Fruit fly (Drosophila melanogaster) whole organism, adult: Measurements from ENCODE around the gene Rsf1.
A peak's percentile ranks its signal among the peaks of the same experiment; 100 is the strongest.

Experiments used
- CG11617 ChIP-seq: fragments of 200-800 bp; sonication (Bioruptor generic); optimal IDR thresholded peaks from 2 replicates; lab custom pipeline; 2017; ENCODE audit warnings: mild to moderate bottlenecking, missing biosample characterization, missing genetic modification reagents, missing genetic modification characterization
- CG12768 ChIP-seq: fragments of 200-800 bp; sonication (Bioruptor generic); optimal IDR thresholded peaks from 2 replicates; lab custom pipeline; 2017; ENCODE audit warnings: missing biosample characterization, missing genetic modification characterization, mild to moderate bottlenecking, moderate library complexity, missing genetic modification reagents
- CG14711 ChIP-seq: fragments of 200-800 bp; sonication (Bioruptor generic); optimal IDR thresholded peaks from 2 replicates; lab custom pipeline; 2018; ENCODE audit warnings: missing biosample characterization, mild to moderate bottlenecking, missing genetic modification characterization, moderate library complexity
- CG1620 ChIP-seq: fragments of 200-800 bp; sonication (Bioruptor generic); optimal IDR thresholded peaks from 2 replicates; lab custom pipeline; 2016; ENCODE audit warnings: missing biosample characterization, missing genetic modification characterization
- CG33017 ChIP-seq: fragments of 200-800 bp; sonication (Bioruptor generic); optimal IDR thresholded peaks from 2 replicates; lab custom pipeline; 2018; ENCODE audit warnings: missing biosample characterization, mild to moderate bottlenecking, missing genetic modification characterization, moderate library complexity
- CG5204 ChIP-seq: fragments of 200-800 bp; sonication (Bioruptor generic); optimal IDR thresholded peaks from 2 replicates; lab custom pipeline; 2016; ENCODE audit warnings: missing biosample characterization, missing genetic modification characterization
- CG7045 ChIP-seq: fragments of 200-800 bp; sonication (Bioruptor generic); optimal IDR thresholded peaks from 2 replicates; lab custom pipeline; 2017; ENCODE audit warnings: missing biosample characterization, mild to moderate bottlenecking, missing genetic modification characterization
- CG7101 ChIP-seq: fragments of 200-800 bp; sonication (Bioruptor generic); optimal IDR thresholded peaks from 2 replicates; lab custom pipeline; 2018; ENCODE audit warnings: missing biosample characterization, mild to moderate bottlenecking, missing genetic modification characterization, moderate library complexity
- Clk ChIP-seq: fragments of 200-800 bp; sonication (Bioruptor generic); optimal IDR thresholded peaks from 2 replicates; lab custom pipeline; 2017; ENCODE audit warnings: missing biosample characterization, missing genetic modification characterization
- Crg-1 ChIP-seq: fragments of 200-800 bp; sonication (Bioruptor generic); optimal IDR thresholded peaks from 2 replicates; lab custom pipeline; 2016; ENCODE audit warnings: missing biosample characterization, missing genetic modification characterization
- Hr96 ChIP-seq: fragments of 200-800 bp; sonication (Bioruptor generic); optimal IDR thresholded peaks from 2 replicates; lab custom pipeline; 2016; ENCODE audit warnings: missing biosample characterization, missing genetic modification characterization
- Mnt ChIP-seq: fragments of 200-800 bp; sonication (Bioruptor generic); optimal IDR thresholded peaks from 2 replicates; lab custom pipeline; 2016; ENCODE audit warnings: missing biosample characterization, mild to moderate bottlenecking, missing genetic modification characterization
- bab1 ChIP-seq: fragments of 200-800 bp; sonication (Bioruptor generic); optimal IDR thresholded peaks from 3 replicates; lab custom pipeline; 2019; ENCODE audit warnings: missing biosample characterization, mild to moderate bottlenecking, missing genetic modification characterization, moderate library complexity
- cic ChIP-seq: fragments of 200-800 bp; sonication (Bioruptor generic); optimal IDR thresholded peaks from 2 replicates; lab custom pipeline; 2017; ENCODE audit warnings: missing biosample characterization, mild to moderate bottlenecking, missing genetic modification characterization, moderate library complexity
- cnc ChIP-seq, 2 experiments: fragments of >200 bp; optimal IDR thresholded peaks; 2 replicates each; lab custom pipeline; 2017
- kay ChIP-seq: fragments of 200-800 bp; sonication (Bioruptor generic); peaks from one replicate; lab custom pipeline; 2016; ENCODE audit warnings: missing biosample characterization, missing genetic modification characterization, borderline replicate concordance
- ovo ChIP-seq: fragments of 200-800 bp; sonication (Bioruptor generic); optimal IDR thresholded peaks from 2 replicates; lab custom pipeline; 2016; ENCODE audit warnings: missing biosample characterization, missing genetic modification characterization
- pad ChIP-seq: fragments of 200-800 bp; sonication (Bioruptor generic); optimal IDR thresholded peaks from 3 replicates; lab custom pipeline; 2017; ENCODE audit warnings: missing biosample characterization, missing genetic modification characterization, mild to moderate bottlenecking, moderate library complexity, missing genetic modification reagents
- tj ChIP-seq: fragments of 200-800 bp; sonication (Bioruptor generic); optimal IDR thresholded peaks from 3 replicates; lab custom pipeline; 2017; ENCODE audit warnings: missing biosample characterization, mild to moderate bottlenecking, missing genetic modification characterization, moderate library complexity
- toe ChIP-seq: fragments of 200-800 bp; sonication (Bioruptor generic); optimal IDR thresholded peaks from 2 replicates; lab custom pipeline; 2016; ENCODE audit warnings: missing biosample characterization, missing genetic modification characterization

The Rsf1 gene

dm6 chr2L:10301918-10302317 is 38.6 kb upstream of the Rsf1 start, which contains the start of gene CG13138:
TSS of gene CG13138 (minus strand) at chr2L:10302018.
- no peak for TF ChIP-seq cic (GFP tag; lab: Kevin White, UChicago)
- no peak for TF ChIP-seq pad (GFP tag; lab: Kevin White, UChicago)
- TF ChIP-seq CG7045, result no peak
- no peak for TF ChIP-seq Hr96 (GFP tag; lab: Kevin White, UChicago)
- no peak for TF ChIP-seq Mnt
- TF ChIP-seq CG12768, result no peak
- no peak for TF ChIP-seq cnc (optimal IDR thresholded peaks at IDR 0.05; lab: Kevin White, UChicago)
- TF ChIP-seq CG5204, result no peak
- TF ChIP-seq tj (GFP tag; lab: Kevin White, UChicago), result no peak
- no peak for TF ChIP-seq CG11617
- no peak for TF ChIP-seq CG7101 (tag; lab: Kevin White, UChicago)
- no peak for TF ChIP-seq ovo (GFP tag; lab: Kevin White, UChicago)
- no peak for TF ChIP-seq kay (GFP tag; lab: Kevin White, UChicago)
- no peak for TF ChIP-seq CG14711

- TF ChIP-seq Clk (no peak), CG5204 (no peak), CG1620 (no peak), CG12768 (no peak), kay (GFP tag; lab: Kevin White, UChicago) (no peak), bab1 (GFP tag; lab: Kevin White, UChicago) (peak; percentile 62), cic (GFP tag; lab: Kevin White, UChicago) (no peak), CG14711 (peak; percentile 63), CG7101 (tag; lab: Kevin White, UChicago) (peak; percentile 73), ovo (GFP tag; lab: Kevin White, UChicago) (no peak), CG7045 (peak; percentile 21), CG11617 (peak; percentile 70), Crg-1 (GFP tag; lab: Kevin White, UChicago) (peak; percentile 5), cnc (optimal IDR thresholded peaks at IDR 0.05; lab: Kevin White, UChicago) (no peak), toe (GFP tag; lab: Kevin White, UChicago) (no peak), CG33017 (tag; lab: Kevin White, UChicago) (peak; percentile 55), Mnt (no peak), tj (GFP tag; lab: Kevin White, UChicago) (peak; percentile 2), Hr96 (GFP tag; lab: Kevin White, UChicago) (no peak), pad (GFP tag; lab: Kevin White, UChicago) (no peak)
Observed at dm6 chr2L:10299810-10300147, 36.4 kb upstream of the Rsf1 start, which contains the start of gene CYLD. TSS of gene CYLD (minus strand) at chr2L:10299847.

- TF ChIP-seq CG33017 (tag; lab: Kevin White, UChicago) (no peak), tj (GFP tag; lab: Kevin White, UChicago) (peak; percentile 30), kay (GFP tag; lab: Kevin White, UChicago) (peak; percentile 93), CG12768 (no peak), ovo (GFP tag; lab: Kevin White, UChicago) (no peak), Mnt (no peak)
Observed at dm6 chr2L:10299077-10299809, 35.9 kb upstream of the Rsf1 start.

dm6 chr2L:10298306-10298705 is 35.0 kb upstream of the Rsf1 start:
- TF ChIP-seq Hr96 (GFP tag; lab: Kevin White, UChicago), result no peak
- TF ChIP-seq cic (GFP tag; lab: Kevin White, UChicago), result no peak
- TF ChIP-seq pad (GFP tag; lab: Kevin White, UChicago), result no peak
- no peak for TF ChIP-seq Clk
- TF ChIP-seq Mnt, result no peak
- TF ChIP-seq Crg-1 (GFP tag; lab: Kevin White, UChicago), result no peak
- TF ChIP-seq CG7101 (tag; lab: Kevin White, UChicago), result no peak
- TF ChIP-seq kay (GFP tag; lab: Kevin White, UChicago), result peak; percentile 75
- TF ChIP-seq tj (GFP tag; lab: Kevin White, UChicago), result peak; percentile 4
- TF ChIP-seq CG12768, result no peak
- TF ChIP-seq toe (GFP tag; lab: Kevin White, UChicago), result no peak
- no peak for TF ChIP-seq CG7045
- TF ChIP-seq CG11617, result no peak
- no peak for TF ChIP-seq bab1 (GFP tag; lab: Kevin White, UChicago)
- TF ChIP-seq CG1620, result no peak
- TF ChIP-seq CG33017 (tag; lab: Kevin White, UChicago), result no peak
- TF ChIP-seq CG14711, result no peak

- TF ChIP-seq kay (GFP tag; lab: Kevin White, UChicago) (peak; percentile 93), CG11617 (no peak), CG33017 (tag; lab: Kevin White, UChicago) (no peak), Mnt (no peak), CG7045 (no peak)
Observed at dm6 chr2L:10294798-10295669, 31.7 kb upstream of the Rsf1 start, which contains the start of gene Hand. TSS of gene Hand (minus strand) at chr2L:10295385.

- TF ChIP-seq CG14711 (peak; percentile 58), Mnt (peak; percentile 56), CG11617 (peak; percentile 53), pad (GFP tag; lab: Kevin White, UChicago) (no peak), tj (GFP tag; lab: Kevin White, UChicago) (peak; percentile 1), cic (GFP tag; lab: Kevin White, UChicago) (peak; percentile 14), Clk (no peak), kay (GFP tag; lab: Kevin White, UChicago) (no peak), CG7045 (peak; percentile 61), bab1 (GFP tag; lab: Kevin White, UChicago) (peak; percentile 68), CG7101 (tag; lab: Kevin White, UChicago) (peak; percentile 55), CG12768 (peak; percentile 30), CG1620 (peak; percentile 14), ovo (GFP tag; lab: Kevin White, UChicago) (no peak), CG33017 (tag; lab: Kevin White, UChicago) (peak; percentile 62)
Observed at dm6 chr2L:10292066-10292560, 28.8 kb upstream of the Rsf1 start, which contains the start of gene Ufd4. TSS of gene Ufd4 (minus strand) at chr2L:10292365.
